Worm (Caenorhabditis elegans): Measurements from ENCODE around the gene ykt-6.

The ykt-6 gene

ce11 chrIII:7242988-7243387 is 44.4 kb downstream of the ykt-6 start, which contains the start of gene osm-10:
osm-10 (plus strand) TSS chrIII:7243280.
- TF ChIP-seq aly-2 (tag; optimal IDR thresholded peaks at IDR 0.05) = no peak
- no peak for TF ChIP-seq elt-2 (tag; optimal IDR thresholded peaks at IDR 0.05)
- TF ChIP-seq pqm-1 (tag; optimal IDR thresholded peaks at IDR 0.05) = no peak
- no peak for TF ChIP-seq skn-1 (tag; optimal IDR thresholded peaks at IDR 0.05)
- no peak for TF ChIP-seq elt-1 (tag; optimal IDR thresholded peaks at IDR 0.05)

DNA sequence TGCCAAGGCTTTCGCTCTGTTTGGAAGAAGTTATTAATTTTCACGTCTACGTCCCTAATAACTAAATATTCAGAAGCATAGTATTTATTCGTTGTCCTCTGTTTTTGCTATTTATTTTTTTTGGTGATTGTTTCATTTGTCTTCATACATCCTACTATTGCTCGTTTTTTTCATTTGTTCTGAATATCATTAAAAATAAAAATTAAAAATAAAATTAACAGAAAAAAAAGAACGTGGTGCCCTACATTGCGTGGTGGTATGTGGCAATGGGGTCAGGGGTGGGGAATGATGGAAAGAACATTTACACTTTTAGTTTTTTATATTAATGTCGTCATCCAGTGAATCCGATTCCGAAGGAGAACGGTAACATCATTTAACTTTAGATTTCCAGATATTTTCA is 46.3 kb downstream of the ykt-6 start, which contains the start of gene ztf-31:
Gene ztf-31 (plus strand): TSS at position 301 of the 400 bp plus-strand sequence.
- TF ChIP-seq pqm-1 (tag; optimal IDR thresholded peaks at IDR 0.05) = no peak
- TF ChIP-seq nhr-67 (tag; optimal IDR thresholded peaks at IDR 0.05) = no peak
- TF ChIP-seq lin-39 (tag; optimal IDR thresholded peaks at IDR 0.05) = no peak

DNA sequence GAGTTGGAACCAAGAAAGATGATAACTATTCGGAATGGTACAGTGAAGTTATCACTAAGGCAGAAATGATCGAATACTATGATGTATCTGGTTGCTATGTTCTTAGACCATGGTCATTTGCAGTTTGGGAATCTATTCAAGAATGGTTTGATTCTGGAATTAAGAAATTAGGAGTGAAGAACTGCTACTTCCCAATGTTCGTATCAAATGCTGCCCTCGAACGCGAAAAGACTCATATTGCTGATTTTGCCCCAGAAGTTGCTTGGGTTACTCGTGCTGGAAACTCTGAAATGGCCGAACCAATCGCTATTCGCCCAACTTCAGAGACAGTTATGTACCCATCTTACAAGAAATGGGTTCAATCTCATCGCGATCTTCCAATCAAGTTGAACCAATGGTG is 48.0 kb downstream of the ykt-6 start:
- no peak for TF ChIP-seq pha-4 (tag; optimal IDR thresholded peaks at IDR 0.05)
- TF ChIP-seq ama-1 (optimal IDR thresholded peaks at IDR 0.05) = no peak
- TF ChIP-seq unc-62 (GFP tag; optimal IDR thresholded peaks at IDR 0.05) = no peak
- TF ChIP-seq R02D3.7 (tag; optimal IDR thresholded peaks at IDR 0.05) = no peak
- TF ChIP-seq fos-1 (tag; optimal IDR thresholded peaks at IDR 0.05) = no peak
- no peak for TF ChIP-seq hmg-11 (tag; optimal IDR thresholded peaks at IDR 0.05)
- no peak for TF ChIP-seq unc-39 (tag; optimal IDR thresholded peaks at IDR 0.05)
- no peak for TF ChIP-seq eor-1 (tag; optimal IDR thresholded peaks at IDR 0.05)
- no peak for TF ChIP-seq nhr-28 (tag; optimal IDR thresholded peaks at IDR 0.05)
- no peak for TF ChIP-seq egl-27 (tag; optimal IDR thresholded peaks at IDR 0.05)
- TF ChIP-seq fkh-2 (tag; optimal IDR thresholded peaks at IDR 0.05) = no peak
- TF ChIP-seq nhr-11 (tag; optimal IDR thresholded peaks at IDR 0.05) = no peak

DNA sequence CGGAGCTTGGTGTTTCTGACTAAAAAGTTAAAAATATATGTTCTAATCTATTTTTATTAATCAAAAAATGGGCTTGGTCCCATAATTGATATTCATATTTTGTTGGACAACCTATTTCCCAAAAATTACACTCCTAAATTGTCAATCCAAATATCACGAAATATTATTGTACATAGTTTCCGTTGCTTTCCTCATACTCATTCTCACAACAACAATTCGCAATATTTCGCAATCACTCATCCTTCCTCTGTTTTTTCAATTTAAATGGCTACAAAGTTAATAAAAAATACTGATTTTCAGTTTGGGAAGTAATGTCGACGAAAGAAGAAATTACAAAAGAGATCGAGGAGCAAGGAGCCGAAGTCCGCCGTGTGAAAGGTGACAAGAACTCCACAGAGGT is 48.7 kb downstream of the ykt-6 start, which contains the start of gene pars-1:
Gene pars-1 (plus strand): TSS at position 301 of the 400 bp plus-strand sequence.
- TF ChIP-seq nhr-11 (tag; optimal IDR thresholded peaks at IDR 0.05) = no peak
